Worm (Caenorhabditis elegans): ENCODE measurements around the gene asb-1.

asb-1 gene

ce11 chrIII:4603837-4604236 is 8.2 kb upstream of the asb-1 start:
- TF ChIP-seq mml-1 (tag; optimal IDR thresholded peaks at IDR 0.05), result no peak
- TF ChIP-seq egl-5 (tag; optimal IDR thresholded peaks at IDR 0.05), result peak; percentile 93

ce11 chrIII:4601286-4601685 is 5.7 kb upstream of the asb-1 start:
- no peak for TF ChIP-seq egl-5 (tag; optimal IDR thresholded peaks at IDR 0.05)
- TF ChIP-seq nfya-1 (tag; optimal IDR thresholded peaks at IDR 0.05; ENCODE audit: insufficient read depth), result no peak
- TF ChIP-seq pqm-1 (tag; optimal IDR thresholded peaks at IDR 0.05), result no peak
- TF ChIP-seq zag-1 (tag; optimal IDR thresholded peaks at IDR 0.05), result no peak
- TF ChIP-seq hmg-11 (tag; optimal IDR thresholded peaks at IDR 0.05), result no peak
- no peak for TF ChIP-seq mml-1 (tag; optimal IDR thresholded peaks at IDR 0.05)
- TF ChIP-seq elt-2 (tag; optimal IDR thresholded peaks at IDR 0.05), result no peak
- TF ChIP-seq snpc-4 (tag; optimal IDR thresholded peaks at IDR 0.05), result no peak
- TF ChIP-seq nhr-23 (tag; optimal IDR thresholded peaks at IDR 0.05), result no peak
- no peak for TF ChIP-seq mdl-1 (tag; optimal IDR thresholded peaks at IDR 0.05)
- TF ChIP-seq daf-12 (tag; optimal IDR thresholded peaks at IDR 0.05), result no peak
- no peak for TF ChIP-seq nhr-28 (tag; optimal IDR thresholded peaks at IDR 0.05)
- TF ChIP-seq egl-27 (tag; optimal IDR thresholded peaks at IDR 0.05), result no peak
- TF ChIP-seq nhr-67 (tag; optimal IDR thresholded peaks at IDR 0.05), result no peak
- TF ChIP-seq elt-3 (tag; optimal IDR thresholded peaks at IDR 0.05), result no peak
- no peak for TF ChIP-seq ztf-11 (tag; optimal IDR thresholded peaks at IDR 0.05)
- no peak for TF ChIP-seq ceh-16 (tag; optimal IDR thresholded peaks at IDR 0.05)
- no peak for TF ChIP-seq eor-1 (tag; optimal IDR thresholded peaks at IDR 0.05)
- TF ChIP-seq ZK546.5 (tag; optimal IDR thresholded peaks at IDR 0.05), result no peak

- TF ChIP-seq aly-2 (tag; optimal IDR thresholded peaks at IDR 0.05) (no peak), snpc-4 (tag; optimal IDR thresholded peaks at IDR 0.05) (no peak), elt-3 (tag; optimal IDR thresholded peaks at IDR 0.05) (peak in 1 of 3 experiments; percentile 34), R02D3.7 (tag; optimal IDR thresholded peaks at IDR 0.05) (no peak), nhr-23 (tag; optimal IDR thresholded peaks at IDR 0.05) (peak; percentile 0), egl-5 (tag; optimal IDR thresholded peaks at IDR 0.05) (no peak), nhr-43 (tag; optimal IDR thresholded peaks at IDR 0.05; ENCODE audit: poor library complexity, severe bottlenecking) (no peak), sea-2 (GFP tag; optimal IDR thresholded peaks at IDR 0.05) (no peak), ztf-11 (tag; optimal IDR thresholded peaks at IDR 0.05) (no peak), fkh-2 (tag; optimal IDR thresholded peaks at IDR 0.05) (no peak), egl-27 (tag; optimal IDR thresholded peaks at IDR 0.05) (no peak), nhr-25 (tag; optimal IDR thresholded peaks at IDR 0.05) (peak; percentile 5), nhr-11 (tag; optimal IDR thresholded peaks at IDR 0.05) (no peak), pqm-1 (tag; optimal IDR thresholded peaks at IDR 0.05) (no peak), nhr-12 (tag; optimal IDR thresholded peaks at IDR 0.05) (no peak), nhr-67 (tag; optimal IDR thresholded peaks at IDR 0.05) (no peak), mdl-1 (tag; optimal IDR thresholded peaks at IDR 0.05) (no peak)
Measured at ce11 chrIII:4600139-4600762, 4.6 kb upstream of the asb-1 start, which contains the start of gene mab-21. Gene mab-21 (plus strand): TSS chrIII:4600753.

DNA sequence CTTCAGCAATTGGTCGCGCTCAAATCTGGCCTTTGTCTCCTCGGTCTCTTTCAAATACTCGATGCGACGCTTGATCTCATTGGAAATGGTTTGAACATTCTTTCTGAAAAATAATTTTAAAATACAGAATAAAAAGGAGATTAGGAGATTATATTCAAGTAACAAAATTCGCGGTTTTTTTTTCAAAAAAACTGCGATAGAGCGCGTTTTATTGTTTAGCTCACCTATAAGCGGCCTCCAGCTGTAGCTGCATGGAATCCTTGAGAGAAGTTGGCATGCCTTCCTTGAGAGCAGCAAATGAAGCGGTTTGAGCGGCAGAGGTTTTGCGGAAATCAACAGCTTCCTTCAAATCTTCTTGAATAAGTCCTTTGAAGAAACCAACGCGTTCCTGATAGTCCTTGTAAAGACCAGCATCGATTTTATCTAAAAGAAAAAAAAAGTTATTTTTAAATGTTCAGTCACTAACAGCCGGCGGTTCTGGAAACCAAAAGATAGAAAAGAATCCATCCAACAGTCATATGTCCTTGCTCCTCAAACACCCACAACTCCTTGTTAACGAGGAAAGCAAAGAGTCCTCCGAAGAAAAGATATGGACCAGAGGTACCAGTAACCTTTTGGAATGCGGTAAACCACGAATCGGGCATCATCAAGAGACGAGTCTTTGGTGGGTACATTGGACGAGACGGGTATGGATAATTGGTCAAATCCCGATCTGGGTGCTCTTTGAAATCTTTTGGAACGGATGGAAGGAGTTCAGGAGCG is 678 bp downstream of the asb-1 start:
- TF ChIP-seq ztf-4 (tag; optimal IDR thresholded peaks at IDR 0.05) (no peak), eor-1 (tag; optimal IDR thresholded peaks at IDR 0.05) (no peak), fos-1 (tag; optimal IDR thresholded peaks at IDR 0.05) (no peak), ZK546.5 (tag; optimal IDR thresholded peaks at IDR 0.05) (no peak), tbx-2 (tag; optimal IDR thresholded peaks at IDR 0.05) (no peak), fkh-2 (tag; optimal IDR thresholded peaks at IDR 0.05) (no peak), mml-1 (tag; optimal IDR thresholded peaks at IDR 0.05) (no peak), zag-1 (tag; optimal IDR thresholded peaks at IDR 0.05) (no peak), elt-2 (tag; optimal IDR thresholded peaks at IDR 0.05) (no peak), jun-1 (tag; optimal IDR thresholded peaks at IDR 0.05) (no peak), elt-1 (tag; optimal IDR thresholded peaks at IDR 0.05) (no peak), daf-12 (tag; optimal IDR thresholded peaks at IDR 0.05) (no peak), nhr-43 (tag; optimal IDR thresholded peaks at IDR 0.05; ENCODE audit: poor library complexity, severe bottlenecking) (no peak), skn-1 (tag; optimal IDR thresholded peaks at IDR 0.05) (no peak)
